Worm (Caenorhabditis elegans) whole organism, young adult: ENCODE measurements around the gene F46C3.2.

Source experiments
- T07F8.4 ChIP-seq: sonication (generic microtip); optimal IDR thresholded peaks from 2 replicates; lab custom pipeline; 2016; ENCODE audit warnings: mild to moderate bottlenecking, missing genetic modification characterization, moderate library complexity, missing compliant biosample characterization
- Y95B8A.8 ChIP-seq: fragments of 200-800 bp; sonication (Bioruptor generic); IDR thresholded peaks from 2 replicates; pipeline ENCODE4 v1.3.6; 2022; ENCODE audit warnings: missing genetic modification reagents, missing genetic modification characterization, missing compliant biosample characterization
- ets-4 ChIP-seq: fragments of 200-800 bp; sonication (Bioruptor generic); optimal IDR thresholded peaks from 2 replicates; lab custom pipeline; 2018; ENCODE audit warnings: mild to moderate bottlenecking, missing genetic modification characterization, missing compliant biosample characterization

- TF ChIP-seq T07F8.4 (tag; lab: Kevin White, UChicago), result no peak
- no peak for TF ChIP-seq Y95B8A.8 (GFP tag; lab: Robert Waterston, UW)
- TF ChIP-seq ets-4 (GFP tag; lab: Kevin White, UChicago), result no peak
These were observed 35.7 kb upstream of the F46C3.2 start, which contains the start of gene F48C5.2 for ce11 chrX:11454231-11454630.
